Fruit fly (Drosophila melanogaster): ENCODE data around the gene Edem2.

Gene Edem2

dm6 chr2L:13191894-13192293 lies at the start of gene Edem2, which contains the start of gene CG16974 (continued):
- no peak for TF ChIP-seq p53 (GFP tag; optimal IDR thresholded peaks at IDR 0.05)
- no peak for TF ChIP-seq Oli (tag; optimal IDR thresholded peaks at IDR 0.05)
- peak; percentile 60 for TF ChIP-seq Sin3A (optimal IDR thresholded peaks at IDR 0.05)
- peak; percentile 80 for TF ChIP-seq CG18476 (GFP tag; optimal IDR thresholded peaks at IDR 0.05)
- TF ChIP-seq CG17802 (tag; optimal IDR thresholded peaks at IDR 0.05): peak; percentile 20
- peak; percentile 50 for TF ChIP-seq CG1233 (GFP tag; optimal IDR thresholded peaks at IDR 0.05)
- TF ChIP-seq h (optimal IDR thresholded peaks at IDR 0.05): no peak
- TF ChIP-seq Camta (GFP tag; optimal IDR thresholded peaks at IDR 0.05): peak; percentile 14
- peak; percentile 40; the same call in 1 of the 3 replicates for TF ChIP-seq CG2889 (GFP tag; IDR thresholded peaks at IDR 0.05)
- TF ChIP-seq insv (GFP tag; optimal IDR thresholded peaks at IDR 0.05): peak in 1 of 2 experiments; percentile 55
- peak; percentile 56 for TF ChIP-seq CG14667 (GFP tag; IDR thresholded peaks at IDR 0.05)
- TF ChIP-seq row (GFP tag; IDR thresholded peaks at IDR 0.05): peak; percentile 71
- peak; percentile 52 for TF ChIP-seq CG3838 (GFP tag; optimal IDR thresholded peaks at IDR 0.05)
- TF ChIP-seq CG30431 (GFP tag; optimal IDR thresholded peaks at IDR 0.05): peak; percentile 4
- no peak for TF ChIP-seq CG2875 (GFP tag; optimal IDR thresholded peaks at IDR 0.05)
- TF ChIP-seq CG12942 (GFP tag; optimal IDR thresholded peaks at IDR 0.05): peak; percentile 74
- no peak for TF ChIP-seq MTF-1 (GFP tag; optimal IDR thresholded peaks at IDR 0.05; ENCODE audit: borderline replicate concordance)
- TF ChIP-seq vfl (GFP tag; optimal IDR thresholded peaks at IDR 0.05): peak; percentile 70
- no peak for TF ChIP-seq btn (GFP tag; optimal IDR thresholded peaks at IDR 0.05)
- TF ChIP-seq gem (tag; optimal IDR thresholded peaks at IDR 0.05): no peak
- TF ChIP-seq CG4707 (GFP tag; optimal IDR thresholded peaks at IDR 0.05): no peak
- peak; percentile 70 for TF ChIP-seq Aef1 (GFP tag; IDR thresholded peaks at IDR 0.05)
- peak; percentile 81 for TF ChIP-seq CG14441 (GFP tag; IDR thresholded peaks at IDR 0.05)
- no peak for TF ChIP-seq bbx (GFP tag; IDR thresholded peaks at IDR 0.05; ENCODE audit: partially characterized antibody)
- peak; percentile 57 for TF ChIP-seq CG16815 (GFP tag; optimal IDR thresholded peaks at IDR 0.05)
- peak; percentile 69 for TF ChIP-seq stc (GFP tag; IDR thresholded peaks at IDR 0.05)
- no peak for TF ChIP-seq CG7839 (tag; optimal IDR thresholded peaks at IDR 0.05)
- peak; percentile 59 for TF ChIP-seq B-H1 (GFP tag; IDR thresholded peaks at IDR 0.05)
- TF ChIP-seq Adf1 (GFP tag; IDR thresholded peaks at IDR 0.05): peak; percentile 34; the same call in 1 of the 2 replicates
- no peak for TF ChIP-seq NC2α (GFP tag; optimal IDR thresholded peaks at IDR 0.05)
- TF ChIP-seq CG10431 (GFP tag; optimal IDR thresholded peaks at IDR 0.05): no peak
- TF ChIP-seq CG42726 (GFP tag; IDR thresholded peaks at IDR 0.05; ENCODE audit: partially characterized antibody): no peak
- no peak for TF ChIP-seq unpg (GFP tag; optimal IDR thresholded peaks at IDR 0.05)
- TF ChIP-seq ab (GFP tag; optimal IDR thresholded peaks at IDR 0.05): no peak
- no peak for TF ChIP-seq Poxn (GFP tag; IDR thresholded peaks at IDR 0.05)
- TF ChIP-seq gcm2 (GFP tag; optimal IDR thresholded peaks at IDR 0.05): no peak
- no peak for TF ChIP-seq NC2β (GFP tag; optimal IDR thresholded peaks at IDR 0.05)
- peak; percentile 75 for TF ChIP-seq MBD-R2 (GFP tag; IDR thresholded peaks at IDR 0.05)
- no peak for TF ChIP-seq CG16813 (GFP tag; IDR thresholded peaks at IDR 0.05; ENCODE audit: partially characterized antibody)
- no peak for TF ChIP-seq slp2 (GFP tag; optimal IDR thresholded peaks at IDR 0.05)
- TF ChIP-seq CG10267 (tag; optimal IDR thresholded peaks at IDR 0.05): peak; percentile 97
- TF ChIP-seq CG17385 (GFP tag; optimal IDR thresholded peaks at IDR 0.05): no peak
- TF ChIP-seq CG5953 (GFP tag; IDR thresholded peaks at IDR 0.05): peak; percentile 42; the same call in 1 of the 2 replicates
- peak; percentile 88 for TF ChIP-seq stwl (tag; optimal IDR thresholded peaks at IDR 0.05)
- peak; percentile 59; the same call in 2 of the 3 replicates for TF ChIP-seq Dbx (GFP tag; IDR thresholded peaks at IDR 0.05)
- TF ChIP-seq unc-4 (GFP tag; IDR thresholded peaks at IDR 0.05; ENCODE audit: partially characterized antibody): no peak
- no peak for TF ChIP-seq twi (tag; optimal IDR thresholded peaks at IDR 0.05)
- no peak for TF ChIP-seq pan (optimal IDR thresholded peaks at IDR 0.05)
- TF ChIP-seq pan (GFP tag; optimal IDR thresholded peaks at IDR 0.05 in 1 of 2, IDR thresholded peaks at IDR 0.05 in 1 of 2): peak in 1 of 2 experiments; percentile 82
- no peak for TF ChIP-seq CG15011 (GFP tag; optimal IDR thresholded peaks at IDR 0.05)
- TF ChIP-seq CG2120 (GFP tag; optimal IDR thresholded peaks at IDR 0.05): peak; percentile 80
- TF ChIP-seq Ptx1 (GFP tag; IDR thresholded peaks at IDR 0.05): peak; percentile 88
